Worm (Caenorhabditis elegans) whole organism, L4 larva: ENCODE results near the gene C14B1.8.

Source experiments
- F10B5.3 ChIP-seq: sonication (generic microtip); optimal IDR thresholded peaks from 2 replicates; lab custom pipeline; 2016; ENCODE audit warnings: mild to moderate bottlenecking, missing genetic modification characterization, missing compliant biosample characterization
- R02D3.7 ChIP-seq: fragments of 150-350 bp; sonication (generic microtip); optimal IDR thresholded peaks from 3 replicates; lab custom pipeline; 2014; ENCODE audit warnings: missing biosample characterization, missing genetic modification characterization
- Y48G9A.11 ChIP-seq: fragments of 200-800 bp; sonication (Bioruptor generic); IDR thresholded peaks from 2 replicates; pipeline ENCODE4 v1.3.6; 2022; ENCODE audit warnings: missing genetic modification reagents, missing genetic modification characterization, missing compliant biosample characterization
- aha-1 ChIP-seq: fragments of 150-350 bp; peaks from one replicate; lab custom pipeline; 2014; ENCODE audit warnings: missing biosample characterization, missing genetic modification characterization
- ama-1 ChIP-seq: fragments of 150-350 bp; optimal IDR thresholded peaks from 2 replicates; lab custom pipeline; 2014; ENCODE audit warnings: inconsistent platforms, mixed read lengths
- arid-1 ChIP-seq: fragments of 200-800 bp; sonication (Bioruptor generic); conservative IDR thresholded peaks from 2 replicates; pipeline ENCODE4 v1.3.6; 2022; ENCODE audit warnings: missing genetic modification reagents, missing genetic modification characterization, missing compliant biosample characterization
- ceh-20 ChIP-seq: fragments of 200-800 bp; sonication (Bioruptor generic); IDR thresholded peaks from 2 replicates; pipeline ENCODE4 v1.3.6; 2022; ENCODE audit warnings: missing genetic modification reagents, missing genetic modification characterization, missing compliant biosample characterization
- ces-1 ChIP-seq: fragments of 150-350 bp; sonication (generic microtip); optimal IDR thresholded peaks from 4 replicates; lab custom pipeline; 2014; ENCODE audit warnings: missing biosample characterization, missing genetic modification reagents, missing genetic modification characterization
- cey-2 ChIP-seq: sonication (generic microtip); optimal IDR thresholded peaks from 3 replicates; lab custom pipeline; 2017; ENCODE audit warnings: missing genetic modification characterization, mild to moderate bottlenecking, missing compliant biosample characterization, antibody characterized with exemption, borderline replicate concordance; ENCODE audit not compliant: insufficient read depth
- daf-12 ChIP-seq: fragments of 150-350 bp; optimal IDR thresholded peaks from 2 replicates; lab custom pipeline; 2014; ENCODE audit warnings: missing biosample characterization, missing genetic modification reagents, missing genetic modification characterization
- daf-16 ChIP-seq, 3 experiments: sonication (generic microtip); optimal IDR thresholded peaks; 2 replicates each; lab custom pipeline; 2016 to 2017; ENCODE audit warnings: missing genetic modification characterization in 3 of 3, missing genetic modification reagents in 3 of 3, mild to moderate bottlenecking in 2 of 3, missing compliant biosample characterization in 2 of 3, missing biosample characterization in 1 of 3, moderate library complexity in 1 of 3
- dmd-6 ChIP-seq: fragments of 200-800 bp; sonication (Bioruptor generic); IDR thresholded peaks from 2 replicates; pipeline ENCODE4 v1.3.6; 2022; ENCODE audit warnings: missing genetic modification reagents, missing genetic modification characterization, missing compliant biosample characterization
- duxl-1 ChIP-seq: sonication (generic microtip); optimal IDR thresholded peaks from 2 replicates; lab custom pipeline; 2016; ENCODE audit warnings: mild to moderate bottlenecking, missing genetic modification characterization, moderate library complexity, missing compliant biosample characterization; ENCODE audit not compliant: poor library complexity
- dve-1 ChIP-seq: sonication (generic microtip); optimal IDR thresholded peaks from 2 replicates; lab custom pipeline; 2017; ENCODE audit warnings: antibody characterized with exemption, mild to moderate bottlenecking, missing genetic modification characterization, missing compliant biosample characterization; ENCODE audit not compliant: insufficient read depth
- hif-1 ChIP-seq, 2 experiments: sonication (generic microtip); optimal IDR thresholded peaks; 2 replicates each; lab custom pipeline; 2016 to 2017; ENCODE audit warnings: missing compliant biosample characterization in 2 of 2, missing genetic modification characterization in 2 of 2, missing genetic modification reagents in 2 of 2, missing genotype in 2 of 2, mild to moderate bottlenecking in 1 of 2
- hlh-11 ChIP-seq: fragments of 200-800 bp; sonication (Bioruptor generic); optimal IDR thresholded peaks from 2 replicates; lab custom pipeline; 2018; ENCODE audit warnings: mild to moderate bottlenecking, missing genetic modification characterization, missing compliant biosample characterization
- hlh-30 ChIP-seq: sonication (generic microtip); optimal IDR thresholded peaks from 2 replicates; lab custom pipeline; 2017; ENCODE audit warnings: antibody characterized with exemption, mild to moderate bottlenecking, missing genetic modification characterization, missing compliant biosample characterization; ENCODE audit not compliant: insufficient read depth
- mes-2 ChIP-seq: sonication (generic microtip); optimal IDR thresholded peaks from 2 replicates; lab custom pipeline; 2016; ENCODE audit warnings: missing genotype, mild to moderate bottlenecking, missing genetic modification characterization, missing compliant biosample characterization; ENCODE audit not compliant: poor library complexity, severe bottlenecking
- mxl-3 ChIP-seq: fragments of 200-800 bp; sonication (Bioruptor generic); optimal IDR thresholded peaks from 2 replicates; lab custom pipeline; 2018; ENCODE audit warnings: mild to moderate bottlenecking, missing genetic modification characterization, missing compliant biosample characterization
- nhr-102 ChIP-seq: sonication (generic microtip); optimal IDR thresholded peaks from 2 replicates; lab custom pipeline; 2016; ENCODE audit warnings: mild to moderate bottlenecking, missing genetic modification characterization, moderate library complexity, missing compliant biosample characterization
- nhr-28 ChIP-seq: fragments of 150-350 bp; optimal IDR thresholded peaks from 2 replicates; lab custom pipeline; 2014; ENCODE audit warnings: missing biosample characterization, missing genetic modification characterization
- nhr-41 ChIP-seq: fragments of 200-800 bp; sonication (Bioruptor generic); IDR thresholded peaks from 2 replicates; pipeline ENCODE4 v1.3.6; 2022; ENCODE audit warnings: missing genetic modification reagents, missing genetic modification characterization, missing compliant biosample characterization
- nhr-77 ChIP-seq: fragments of 150-350 bp; optimal IDR thresholded peaks from 2 replicates; lab custom pipeline; 2014; ENCODE audit warnings: missing biosample characterization, missing genetic modification characterization
- pha-4 ChIP-seq, 2 experiments: fragments of 150-350 bp in 1 of 2; fragments of 200-800 bp in 1 of 2; sonication (Bioruptor generic) in 1 of 2; IDR thresholded peaks in 1 of 2; optimal IDR thresholded peaks in 1 of 2; 2 replicates each; pipeline versions ENCODE4 v1.3.6 to Lab custom; 2014 to 2022; ENCODE audit warnings: missing genetic modification characterization in 2 of 2, missing genetic modification reagents in 2 of 2, missing biosample characterization in 1 of 2, missing compliant biosample characterization in 1 of 2
- php-3 ChIP-seq: fragments of 200-800 bp; sonication (Bioruptor generic); IDR thresholded peaks from 2 replicates; pipeline ENCODE4 v1.3.6; 2022; ENCODE audit warnings: missing genetic modification reagents, missing genetic modification characterization, missing compliant biosample characterization
- pqm-1 ChIP-seq: sonication (generic microtip); optimal IDR thresholded peaks from 2 replicates; lab custom pipeline; 2017; ENCODE audit warnings: missing biosample characterization, missing genetic modification characterization
- snpc-4 ChIP-seq: fragments of 150-350 bp; optimal IDR thresholded peaks from 2 replicates; lab custom pipeline; 2014; ENCODE audit warnings: missing biosample characterization, missing genetic modification characterization
- spr-3 ChIP-seq: fragments of 200-800 bp; sonication (Bioruptor generic); optimal IDR thresholded peaks from 2 replicates; lab custom pipeline; 2018; ENCODE audit warnings: mild to moderate bottlenecking, missing genetic modification characterization, missing compliant biosample characterization
- tra-1 ChIP-seq: fragments of 200-800 bp; sonication (Bioruptor generic); IDR thresholded peaks from 2 replicates; pipeline ENCODE4 v1.3.6; 2022; ENCODE audit warnings: missing genetic modification reagents, missing genetic modification characterization, missing compliant biosample characterization
- unc-62 ChIP-seq, 3 experiments: fragments of 150-350 bp in 1 of 3; sonication (generic microtip); optimal IDR thresholded peaks in 2 of 3; peaks in 1 of 3; 1 replicate in 1 of 3; 2 replicates in 2 of 3; lab custom pipeline; 2014 to 2017; ENCODE audit warnings: missing biosample characterization in 3 of 3, missing genetic modification characterization in 3 of 3, missing genetic modification reagents in 3 of 3, missing genotype in 1 of 3
- vab-7 ChIP-seq: fragments of 200-800 bp; sonication (Bioruptor generic); IDR thresholded peaks from 2 replicates; pipeline ENCODE4 v1.3.6; 2022; ENCODE audit warnings: missing genetic modification reagents, missing genetic modification characterization, missing compliant biosample characterization

Gene C14B1.8

DNA sequence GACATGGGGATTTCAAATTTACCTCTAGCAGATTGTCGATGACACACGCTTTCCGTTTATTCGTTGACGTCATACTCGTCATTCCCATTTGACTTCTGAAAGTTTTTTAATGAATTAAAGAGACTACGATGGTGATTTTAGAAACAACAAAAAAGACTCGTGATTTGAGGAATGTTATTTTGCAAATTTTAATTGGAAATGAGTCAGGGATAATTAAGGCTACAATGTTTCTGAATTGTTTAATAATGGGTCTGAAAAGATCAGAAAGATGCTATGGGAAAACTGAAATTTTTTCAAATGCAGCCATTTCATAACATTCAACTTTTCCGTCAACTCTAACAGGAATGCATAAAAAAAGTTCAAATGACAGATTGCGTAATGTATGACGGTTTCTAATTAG is 46.0 kb upstream of the C14B1.8 start, which contains the start of gene C44F1.1:
C44F1.1 (minus strand) TSS at position 101 of the 400 bp plus-strand sequence.
- no peak for TF ChIP-seq ceh-20 (GFP tag; lab: Robert Waterston, UW)
- TF ChIP-seq hlh-11 (tag; lab: Kevin White, UChicago): no peak
- no peak for TF ChIP-seq pha-4 (GFP tag; IDR thresholded peaks at IDR 0.05; lab: Robert Waterston, UW)
- no peak for TF ChIP-seq pha-4 (tag; optimal IDR thresholded peaks at IDR 0.05; lab: Kevin White, UChicago)
- peak; percentile 10 for TF ChIP-seq aha-1

DNA sequence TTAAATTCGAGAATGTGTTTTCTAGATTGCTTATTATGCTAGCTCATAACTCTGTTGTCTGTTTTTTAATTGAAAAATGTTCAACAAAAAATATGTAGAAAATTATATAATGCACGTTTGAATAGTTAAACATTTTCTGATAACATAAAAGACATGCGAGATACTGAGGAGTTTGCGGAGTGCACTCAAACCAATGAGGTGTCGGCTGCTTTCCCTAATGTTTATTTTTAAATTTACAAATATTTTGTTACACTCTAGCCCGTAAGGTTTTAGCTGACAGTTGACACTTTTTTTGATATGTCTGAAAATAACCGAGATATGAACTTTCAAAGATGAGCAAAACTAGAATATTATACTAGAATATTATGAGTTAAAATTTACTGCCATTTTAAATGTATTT is 45.1 kb upstream of the C14B1.8 start:
- no peak for TF ChIP-seq duxl-1 (tag; lab: Kevin White, UChicago)
- TF ChIP-seq dve-1 (tag; lab: Kevin White, UChicago): peak; percentile 40
- TF ChIP-seq vab-7 (GFP tag; lab: Robert Waterston, UW): no peak
- no peak for TF ChIP-seq F10B5.3 (tag; lab: Kevin White, UChicago)
- TF ChIP-seq spr-3 (GFP tag; lab: Kevin White, UChicago): no peak
- TF ChIP-seq nhr-41: no peak
- no peak for TF ChIP-seq daf-16 (GFP tag; optimal IDR thresholded peaks at IDR 0.05; lab: Kevin White, UChicago)
- peak; percentile 10 for TF ChIP-seq daf-16 (tag; optimal IDR thresholded peaks at IDR 0.05; lab: Kevin White, UChicago)
- TF ChIP-seq R02D3.7: no peak
- no peak for TF ChIP-seq daf-12

ce11 chrIII:3764043-3764442 is 44.6 kb upstream of the C14B1.8 start:
- TF ChIP-seq php-3 (GFP tag; lab: Robert Waterston, UW) (no peak), pqm-1 (peak; percentile 77), arid-1 (no peak), nhr-28 (tag; lab: Kevin White, UChicago) (peak; percentile 77), hif-1 (tag; optimal IDR thresholded peaks at IDR 0.05; lab: Kevin White, UChicago) (no peak), ama-1 (lab: Kevin White, UChicago) (no peak), hlh-30 (peak; percentile 11), snpc-4 (tag; lab: Kevin White, UChicago) (no peak), mxl-3 (peak; percentile 15), cey-2 (tag; lab: Kevin White, UChicago) (no peak), nhr-77 (tag; lab: Kevin White, UChicago) (peak; percentile 43), daf-16 (GFP tag; optimal IDR thresholded peaks at IDR 0.05; lab: Kevin White, UChicago) (no peak), daf-16 (tag; optimal IDR thresholded peaks at IDR 0.05; lab: Kevin White, UChicago) (peak; percentile 9), hlh-11 (tag; lab: Kevin White, UChicago) (peak; percentile 72), dmd-6 (GFP tag; lab: Robert Waterston, UW) (peak; percentile 63)

DNA sequence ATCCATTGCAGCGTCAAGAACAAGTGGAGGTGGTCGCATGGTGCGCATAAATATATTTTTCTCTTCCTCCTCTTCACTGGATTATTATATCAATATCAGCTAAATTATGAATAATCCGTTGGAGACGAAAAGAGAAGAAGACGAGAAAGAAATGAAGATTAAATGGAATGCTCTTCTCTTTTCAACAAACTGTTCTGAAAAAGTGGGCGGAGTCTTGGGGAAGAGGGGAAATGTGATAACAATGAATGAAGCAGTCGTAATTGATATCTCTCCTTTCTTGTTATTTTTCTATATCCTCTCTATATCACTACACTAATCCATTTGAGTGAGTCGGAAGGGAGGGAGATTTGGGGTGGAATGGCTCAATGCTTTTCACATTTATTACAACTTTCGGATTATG is 39.8 kb upstream of the C14B1.8 start, which contains the start of gene arcp-1:
arcp-1 (minus strand) TSS at position 101 of the 400 bp plus-strand sequence.
- TF ChIP-seq hlh-30: no peak
- TF ChIP-seq Y48G9A.11 (GFP tag; lab: Robert Waterston, UW): no peak
- TF ChIP-seq ceh-20 (GFP tag; lab: Robert Waterston, UW): no peak
- no peak for TF ChIP-seq mes-2 (tag; lab: Kevin White, UChicago)
- TF ChIP-seq ces-1 (GFP tag; lab: Kevin White, UChicago): no peak
- no peak for TF ChIP-seq nhr-102 (tag; lab: Kevin White, UChicago)
- TF ChIP-seq tra-1 (GFP tag; lab: Robert Waterston, UW): no peak
- peak; percentile 57 for TF ChIP-seq aha-1
- TF ChIP-seq, all 104 proteins: peak for 1

DNA sequence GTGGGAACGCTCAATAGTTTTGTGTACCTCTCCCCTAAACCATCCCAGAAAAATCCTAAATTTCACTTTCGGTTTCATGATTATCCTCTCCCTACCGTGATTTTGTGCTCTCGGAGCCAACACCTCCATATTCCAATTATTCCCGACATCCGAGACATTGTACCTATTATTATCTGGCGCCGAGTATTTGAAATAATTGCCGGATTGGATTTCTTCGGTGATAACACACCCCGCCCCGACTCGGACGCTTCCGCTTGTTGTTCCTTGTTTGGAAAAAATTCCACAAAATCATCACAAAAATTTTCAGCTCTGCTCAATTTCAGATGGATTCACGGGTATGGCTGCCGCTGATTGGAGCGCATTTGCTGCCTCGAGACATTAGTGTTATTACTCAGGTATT is 25.7 kb upstream of the C14B1.8 start, which contains the start of gene lin-48:
lin-48 (plus strand) TSS at position 301 of the 400 bp plus-strand sequence.
- TF ChIP-seq pha-4 (GFP tag; IDR thresholded peaks at IDR 0.05; lab: Robert Waterston, UW) (no peak), pha-4 (tag; optimal IDR thresholded peaks at IDR 0.05; lab: Kevin White, UChicago) (no peak), unc-62 (GFP tag; optimal IDR thresholded peaks at IDR 0.05 in 1 of 2; lab: Kevin White, UChicago) (peak in 1 of 2 experiments; percentile 26), unc-62 (tag; optimal IDR thresholded peaks at IDR 0.05; lab: Kevin White, UChicago) (no peak)
